Fruit fly (Drosophila melanogaster) whole organism, embryonic: ENCODE data around the gene CG7377.
A peak's percentile ranks its signal among the peaks of the same experiment; 100 is the strongest.

ENCODE experiments used
- Antp ChIP-seq: fragments of 200-800 bp; sonication (Bioruptor generic); optimal IDR thresholded peaks from 3 replicates; lab custom pipeline; 2016; ENCODE audit warnings: missing biosample characterization, missing genetic modification characterization
- Atf-2 ChIP-seq: fragments of 200-800 bp; sonication (Bioruptor generic); optimal IDR thresholded peaks from 2 replicates; lab custom pipeline; 2016; ENCODE audit warnings: missing biosample characterization, missing genetic modification characterization
- Bgb ChIP-seq: fragments of 200-800 bp; sonication (Bioruptor generic); IDR thresholded peaks from 2 replicates; pipeline ENCODE4 v1.3.6; 2022; ENCODE audit warnings: missing biosample characterization, missing genetic modification characterization; ENCODE audit not compliant: partially characterized antibody
- Blimp-1 ChIP-seq: fragments of 200-800 bp; sonication (Bioruptor generic); optimal IDR thresholded peaks from 3 replicates; lab custom pipeline; 2018; ENCODE audit warnings: missing biosample characterization, missing genetic modification characterization, mild to moderate bottlenecking, moderate library complexity, missing genetic modification reagents
- CG11085 ChIP-seq: fragments of 200-800 bp; sonication (Bioruptor generic); IDR thresholded peaks from 2 replicates; pipeline ENCODE4 v1.3.6; 2022; ENCODE audit warnings: missing biosample characterization, missing genetic modification characterization
- CG11093 ChIP-seq: fragments of 200-800 bp; sonication (Bioruptor generic); IDR thresholded peaks from 3 replicates; pipeline ENCODE4 v1.3.6; 2022; ENCODE audit warnings: missing biosample characterization, missing genetic modification characterization
- CG11456 ChIP-seq: fragments of 200-800 bp; sonication (Bioruptor generic); IDR thresholded peaks from 3 replicates; pipeline ENCODE4 v1.3.6; 2022; ENCODE audit warnings: missing biosample characterization, missing genetic modification characterization
- CG11723 ChIP-seq: fragments of 200-800 bp; sonication (Bioruptor generic); optimal IDR thresholded peaks from 2 replicates; lab custom pipeline; 2017; ENCODE audit warnings: missing biosample characterization, mild to moderate bottlenecking, missing genetic modification characterization
- CG12299 ChIP-seq: fragments of 200-800 bp; sonication (Bioruptor generic); optimal IDR thresholded peaks from 2 replicates; lab custom pipeline; 2018; ENCODE audit warnings: missing biosample characterization, mild to moderate bottlenecking, missing genetic modification characterization
- CG12942 ChIP-seq: fragments of 200-800 bp; sonication (Bioruptor generic); optimal IDR thresholded peaks from 3 replicates; lab custom pipeline; 2016; ENCODE audit warnings: missing biosample characterization, missing genetic modification characterization
- CG14710 ChIP-seq: fragments of 200-800 bp; sonication (Bioruptor generic); optimal IDR thresholded peaks from 3 replicates; lab custom pipeline; 2019; ENCODE audit warnings: missing biosample characterization, mild to moderate bottlenecking, missing genetic modification characterization, moderate library complexity
- CG30403 ChIP-seq: fragments of 200-800 bp; sonication (Bioruptor generic); optimal IDR thresholded peaks from 3 replicates; lab custom pipeline; 2016; ENCODE audit warnings: missing biosample characterization, missing genetic modification characterization
- CG3065 ChIP-seq: fragments of 200-800 bp; sonication (Bioruptor generic); optimal IDR thresholded peaks from 2 replicates; lab custom pipeline; 2016; ENCODE audit warnings: missing biosample characterization, missing genetic modification characterization
- CG31224 ChIP-seq: fragments of 200-800 bp; sonication (Bioruptor generic); IDR thresholded peaks from 2 replicates; pipeline ENCODE4 v1.3.6; 2022; ENCODE audit warnings: missing biosample characterization, missing genetic modification characterization
- CG31365 ChIP-seq: fragments of 200-800 bp; sonication (Bioruptor generic); optimal IDR thresholded peaks from 2 replicates; lab custom pipeline; 2018; ENCODE audit warnings: missing biosample characterization, mild to moderate bottlenecking, missing genetic modification characterization
- CG32767 ChIP-seq: fragments of 200-800 bp; sonication (Bioruptor generic); IDR thresholded peaks from 2 replicates; pipeline ENCODE4 v1.3.6; 2022; ENCODE audit warnings: missing biosample characterization, missing genetic modification characterization
- CG42726 ChIP-seq: fragments of 200-800 bp; sonication (Bioruptor generic); IDR thresholded peaks from 2 replicates; pipeline ENCODE4 v1.3.6; 2022; ENCODE audit warnings: missing biosample characterization, missing genetic modification characterization; ENCODE audit not compliant: partially characterized antibody
- CG4424 ChIP-seq: fragments of 200-800 bp; sonication (Bioruptor generic); optimal IDR thresholded peaks from 3 replicates; lab custom pipeline; 2016; ENCODE audit warnings: missing biosample characterization, missing genetic modification characterization
- CG6654 ChIP-seq: fragments of 200-800 bp; sonication (Bioruptor generic); optimal IDR thresholded peaks from 2 replicates; lab custom pipeline; 2017; ENCODE audit warnings: missing biosample characterization, mild to moderate bottlenecking, missing genetic modification characterization
- CG7271 ChIP-seq: fragments of 200-800 bp; sonication (Bioruptor generic); optimal IDR thresholded peaks from 2 replicates; lab custom pipeline; 2018; ENCODE audit warnings: missing biosample characterization, mild to moderate bottlenecking, missing genetic modification characterization, moderate library complexity
- CG7963 ChIP-seq: fragments of 200-800 bp; sonication (Bioruptor generic); IDR thresholded peaks from 3 replicates; pipeline ENCODE4 v1.3.6; 2022; ENCODE audit warnings: missing biosample characterization, missing genetic modification characterization; ENCODE audit not compliant: partially characterized antibody
- D ChIP-seq, 2 experiments: fragments of 200-800 bp in 1 of 2; fragments of >200 bp in 1 of 2; sonication (Bioruptor generic) in 1 of 2; optimal IDR thresholded peaks; 2 replicates in 1 of 2; 3 replicates in 1 of 2; lab custom pipeline; 2017; ENCODE audit warnings: mild to moderate bottlenecking in 1 of 2, missing biosample characterization in 1 of 2, missing genetic modification characterization in 1 of 2, missing genetic modification reagents in 1 of 2
- Dfd ChIP-seq, 2 experiments: fragments of >200 bp; optimal IDR thresholded peaks; 2 replicates each; lab custom pipeline; 2017; ENCODE audit warnings: missing biosample characterization in 2 of 2, missing genetic modification characterization in 2 of 2
- Dp ChIP-seq: fragments of 200-800 bp; sonication (Bioruptor generic); optimal IDR thresholded peaks from 2 replicates; lab custom pipeline; 2018; ENCODE audit warnings: missing biosample characterization, mild to moderate bottlenecking, missing genetic modification characterization, moderate library complexity
- Gsc ChIP-seq: fragments of 200-800 bp; sonication (Bioruptor generic); IDR thresholded peaks from 2 replicates; pipeline ENCODE4 v1.3.6; 2022; ENCODE audit warnings: missing biosample characterization, missing genetic modification characterization
- Hmx ChIP-seq: fragments of 200-800 bp; sonication (Bioruptor generic); optimal IDR thresholded peaks from 2 replicates; lab custom pipeline; 2016; ENCODE audit warnings: missing biosample characterization, missing genetic modification characterization
- Mad ChIP-seq: fragments of 200-800 bp; sonication (Bioruptor generic); optimal IDR thresholded peaks from 2 replicates; lab custom pipeline; 2016; ENCODE audit warnings: missing biosample characterization, missing genetic modification characterization
- NC2β ChIP-seq: fragments of 200-800 bp; sonication (Bioruptor generic); optimal IDR thresholded peaks from 2 replicates; lab custom pipeline; 2016; ENCODE audit warnings: missing biosample characterization, missing genetic modification characterization
- NK7.1 ChIP-seq: fragments of 200-800 bp; sonication (Bioruptor generic); optimal IDR thresholded peaks from 3 replicates; lab custom pipeline; 2016; ENCODE audit warnings: missing biosample characterization, missing genetic modification characterization
- Oaz ChIP-seq: fragments of 200-800 bp; sonication (Bioruptor generic); IDR thresholded peaks from 2 replicates; pipeline ENCODE4 v1.3.6; 2022; ENCODE audit warnings: missing biosample characterization, missing genetic modification characterization
- Six4 ChIP-seq: fragments of 200-800 bp; sonication (Bioruptor generic); optimal IDR thresholded peaks from 2 replicates; lab custom pipeline; 2016; ENCODE audit warnings: missing biosample characterization, missing genetic modification characterization
- TFAM ChIP-seq: fragments of 200-800 bp; sonication (Bioruptor generic); optimal IDR thresholded peaks from 2 replicates; lab custom pipeline; 2017; ENCODE audit warnings: missing biosample characterization, missing genetic modification characterization, inconsistent platforms
- Tbp ChIP-seq: fragments of >200 bp; optimal IDR thresholded peaks from 2 replicates; lab custom pipeline; 2018; ENCODE audit warnings: missing biosample characterization, missing genetic modification characterization
- ab ChIP-seq: fragments of 200-800 bp; sonication (Bioruptor generic); optimal IDR thresholded peaks from 2 replicates; lab custom pipeline; 2016; ENCODE audit warnings: missing biosample characterization, missing genetic modification characterization
- bab2 ChIP-seq: fragments of 200-800 bp; sonication (Bioruptor generic); optimal IDR thresholded peaks from 2 replicates; lab custom pipeline; 2016; ENCODE audit warnings: missing biosample characterization, missing genetic modification characterization
- chn ChIP-seq: fragments of 200-800 bp; sonication (Bioruptor generic); optimal IDR thresholded peaks from 2 replicates; lab custom pipeline; 2016; ENCODE audit warnings: missing biosample characterization, missing genetic modification characterization
- da ChIP-seq: fragments of 200-800 bp; sonication (Bioruptor generic); optimal IDR thresholded peaks from 2 replicates; lab custom pipeline; 2016; ENCODE audit warnings: missing biosample characterization, missing genetic modification characterization
- dysf ChIP-seq: fragments of 200-800 bp; sonication (Bioruptor generic); IDR thresholded peaks from 3 replicates; pipeline ENCODE4 v1.3.6; 2022; ENCODE audit warnings: missing biosample characterization, missing genetic modification characterization
- grau ChIP-seq: fragments of 200-800 bp; optimal IDR thresholded peaks from 3 replicates; lab custom pipeline; 2019; ENCODE audit warnings: missing biosample characterization, mild to moderate bottlenecking, missing genetic modification characterization, moderate library complexity
- gro ChIP-seq: fragments of 200-800 bp; sonication (Bioruptor generic); optimal IDR thresholded peaks from 2 replicates; lab custom pipeline; 2016; ENCODE audit warnings: missing biosample characterization, missing genetic modification characterization
- gsb-n ChIP-seq: fragments of 200-800 bp; sonication (Bioruptor generic); optimal IDR thresholded peaks from 3 replicates; lab custom pipeline; 2018; ENCODE audit warnings: missing biosample characterization, mild to moderate bottlenecking, missing genetic modification characterization
- her ChIP-seq: fragments of 200-800 bp; sonication (Bioruptor generic); optimal IDR thresholded peaks from 2 replicates; lab custom pipeline; 2016; ENCODE audit warnings: missing biosample characterization, missing genetic modification characterization
- ken ChIP-seq: fragments of 200-800 bp; sonication (Bioruptor generic); IDR thresholded peaks from 3 replicates; pipeline ENCODE4 v1.3.6; 2022; ENCODE audit warnings: missing biosample characterization, missing genetic modification characterization
- mirr ChIP-seq: fragments of 200-800 bp; sonication (Bioruptor generic); optimal IDR thresholded peaks from 3 replicates; lab custom pipeline; 2018; ENCODE audit warnings: missing biosample characterization, mild to moderate bottlenecking, missing genetic modification characterization
- otp ChIP-seq: fragments of 200-800 bp; sonication (Bioruptor generic); IDR thresholded peaks from 3 replicates; pipeline ENCODE4, ENCODE4 v1.3.6; 2022; ENCODE audit warnings: missing biosample characterization, missing genetic modification characterization
- pum ChIP-seq: fragments of 200-800 bp; sonication (Bioruptor generic); optimal IDR thresholded peaks from 2 replicates; lab custom pipeline; 2016; ENCODE audit warnings: missing biosample characterization, missing genetic modification characterization
- schlank ChIP-seq: fragments of 200-800 bp; sonication (Bioruptor generic); optimal IDR thresholded peaks from 2 replicates; lab custom pipeline; 2018; ENCODE audit warnings: missing biosample characterization, mild to moderate bottlenecking, missing genetic modification characterization
- sob ChIP-seq: fragments of 200-800 bp; sonication (Bioruptor generic); IDR thresholded peaks from 2 replicates; pipeline ENCODE4 v1.3.6; 2022; ENCODE audit warnings: missing biosample characterization, missing genetic modification characterization
- tna ChIP-seq: fragments of 200-800 bp; sonication (Bioruptor generic); IDR thresholded peaks from 2 replicates; pipeline ENCODE4 v1.3.6; 2022; ENCODE audit warnings: missing biosample characterization, missing genetic modification characterization; ENCODE audit not compliant: partially characterized antibody
- ttk ChIP-seq: fragments of 200-800 bp; sonication (Bioruptor generic); IDR thresholded peaks from 2 replicates; pipeline ENCODE4 v2.1.2; 2022; ENCODE audit warnings: missing biosample characterization, missing genetic modification characterization
- wor ChIP-seq: fragments of 200-800 bp; sonication (Bioruptor generic); IDR thresholded peaks from 2 replicates; pipeline ENCODE4 v1.3.6; 2022; ENCODE audit warnings: missing biosample characterization, missing genetic modification characterization

CG7377 gene

dm6 chr3L:11554338-11554737 is 35.2 kb upstream of the CG7377 start (continued):
- TF ChIP-seq otp (GFP tag; lab: Robert Waterston, UW) (peak; percentile 88), Tbp (GFP tag; lab: Kevin White, UChicago) (no peak), chn (GFP tag; lab: Kevin White, UChicago) (peak; percentile 88), gro (GFP tag; lab: Kevin White, UChicago) (no peak), NK7.1 (GFP tag; lab: Kevin White, UChicago) (no peak), CG7963 (GFP tag; lab: Robert Waterston, UW) (no peak), sob (GFP tag; lab: Robert Waterston, UW) (peak; percentile 64), mirr (GFP tag; lab: Kevin White, UChicago) (no peak), D (optimal IDR thresholded peaks at IDR 0.05; lab: Kevin White, UChicago) (no peak), D (GFP tag; optimal IDR thresholded peaks at IDR 0.05; lab: Kevin White, UChicago) (peak; percentile 89), CG11456 (GFP tag; lab: Robert Waterston, UW) (peak; percentile 63; the same call in 1 of the 3 replicates), CG6654 (GFP tag; lab: Kevin White, UChicago) (peak; percentile 48), CG4424 (GFP tag; lab: Kevin White, UChicago) (peak; percentile 80), CG12299 (tag; lab: Kevin White, UChicago) (peak; percentile 48), pum (GFP tag; lab: Kevin White, UChicago) (peak; percentile 79), CG3065 (GFP tag; lab: Kevin White, UChicago) (peak; percentile 73), ab (peak; percentile 18), Oaz (GFP tag; lab: Robert Waterston, UW) (no peak), CG11723 (GFP tag; lab: Kevin White, UChicago) (peak; percentile 70), CG7271 (peak; percentile 73), Hmx (GFP tag; lab: Kevin White, UChicago) (peak; percentile 4), tna (GFP tag; lab: Robert Waterston, UW) (no peak), da (GFP tag; lab: Kevin White, UChicago) (peak; percentile 58), CG31224 (GFP tag; lab: Robert Waterston, UW) (peak; percentile 55; the same call in 1 of the 2 replicates), schlank (tag; lab: Kevin White, UChicago) (no peak), grau (tag; lab: Kevin White, UChicago) (peak; percentile 82), CG12942 (GFP tag; lab: Kevin White, UChicago) (peak; percentile 66), CG30403 (GFP tag; lab: Kevin White, UChicago) (peak; percentile 86), CG42726 (GFP tag; lab: Robert Waterston, UW) (no peak), NC2β (peak; percentile 88), Mad (GFP tag; lab: Kevin White, UChicago) (peak; percentile 81), CG32767 (peak; percentile 61; the same call in 1 of the 2 replicates), Blimp-1 (GFP tag; lab: Kevin White, UChicago) (peak; percentile 91), ken (GFP tag; lab: Robert Waterston, UW) (peak; percentile 80), Dp (no peak), CG31365 (tag; lab: Kevin White, UChicago) (peak; percentile 4), CG11085 (0 out of 2 replicates have a peak, but pooled peaks have one; percentile 22), Six4 (GFP tag; lab: Kevin White, UChicago) (peak; percentile 83), Dfd (GFP tag; optimal IDR thresholded peaks at IDR 0.05; lab: Kevin White, UChicago) (no peak), wor (no peak), Gsc (GFP tag; lab: Robert Waterston, UW) (no peak; the same call in 1 of the 2 replicates), Atf-2 (GFP tag; lab: Kevin White, UChicago) (peak; percentile 68), gsb-n (tag; lab: Kevin White, UChicago) (peak; percentile 91), Antp (GFP tag; lab: Kevin White, UChicago) (peak; percentile 59), dysf (GFP tag; lab: Robert Waterston, UW) (peak; percentile 73), Bgb (no peak), CG11093 (GFP tag; lab: Robert Waterston, UW) (peak; percentile 62; the same call in 1 of the 3 replicates), bab2 (GFP tag; lab: Kevin White, UChicago) (peak; percentile 69), CG14710 (peak; percentile 96), TFAM (GFP tag; lab: Kevin White, UChicago) (peak; percentile 46), ttk (GFP tag; lab: Robert Waterston, UW) (peak; percentile 65), her (GFP tag; lab: Kevin White, UChicago) (peak; percentile 46)
